Fruit fly (Drosophila melanogaster): ENCODE data around the gene mRpL39.

DNA sequence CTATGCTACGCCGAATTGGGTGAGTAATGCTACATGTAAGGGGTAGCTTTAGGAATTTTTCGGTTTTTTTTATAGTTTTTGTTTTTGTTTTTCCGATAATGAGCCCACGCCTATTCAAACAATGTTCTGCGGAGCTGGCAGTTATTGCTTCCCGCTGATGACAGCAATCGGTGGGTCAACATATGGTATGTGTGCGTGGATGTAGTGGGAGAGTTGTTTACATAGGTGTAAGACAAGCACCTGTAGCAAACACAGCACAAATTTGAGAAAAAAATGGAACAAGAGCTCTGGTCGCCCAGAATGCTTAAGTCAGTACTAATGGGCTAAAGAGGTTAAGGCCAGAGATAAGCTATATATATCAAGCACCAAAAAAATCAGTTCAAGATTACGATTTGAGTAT is 11.2 kb downstream of the mRpL39 start:
- TF ChIP-seq CTCF (optimal IDR thresholded peaks at IDR 0.05) (no peak), CG8478 (optimal IDR thresholded peaks at IDR 0.05) (no peak)

All from S2 (cell line).